Fruit fly (Drosophila melanogaster) whole organism, embryonic: ENCODE results near the gene Atac2.

ENCODE experiments used
- Bgb ChIP-seq: fragments of 200-800 bp; sonication (Bioruptor generic); IDR thresholded peaks from 2 replicates; pipeline ENCODE4 v1.3.6; 2022; ENCODE audit warnings: missing biosample characterization, missing genetic modification characterization; ENCODE audit not compliant: partially characterized antibody
- BtbVII ChIP-seq: fragments of 200-800 bp; sonication (Bioruptor generic); optimal IDR thresholded peaks from 3 replicates; lab custom pipeline; 2017; ENCODE audit warnings: missing biosample characterization, mild to moderate bottlenecking, missing genetic modification characterization
- Bteb2 ChIP-seq: fragments of 200-800 bp; sonication (Bioruptor generic); optimal IDR thresholded peaks from 2 replicates; lab custom pipeline; 2016; ENCODE audit warnings: missing biosample characterization, missing genetic modification characterization
- CG10979 ChIP-seq: fragments of 200-800 bp; sonication (Bioruptor generic); optimal IDR thresholded peaks from 2 replicates; lab custom pipeline; 2018; ENCODE audit warnings: missing biosample characterization, mild to moderate bottlenecking, missing genetic modification characterization, moderate library complexity
- CG11456 ChIP-seq: fragments of 200-800 bp; sonication (Bioruptor generic); IDR thresholded peaks from 3 replicates; pipeline ENCODE4 v1.3.6; 2022; ENCODE audit warnings: missing biosample characterization, missing genetic modification characterization
- CG12071 ChIP-seq: fragments of 200-800 bp; sonication (Bioruptor generic); optimal IDR thresholded peaks from 3 replicates; lab custom pipeline; 2018; ENCODE audit warnings: missing biosample characterization, mild to moderate bottlenecking, missing genetic modification characterization
- CG12769 ChIP-seq: fragments of 200-800 bp; sonication (Bioruptor generic); optimal IDR thresholded peaks from 2 replicates; lab custom pipeline; 2019; ENCODE audit warnings: missing biosample characterization, mild to moderate bottlenecking, missing genetic modification characterization, moderate library complexity
- CG12942 ChIP-seq: fragments of 200-800 bp; sonication (Bioruptor generic); optimal IDR thresholded peaks from 3 replicates; lab custom pipeline; 2016; ENCODE audit warnings: missing biosample characterization, missing genetic modification characterization
- CG14441 ChIP-seq: fragments of 200-800 bp; sonication (Bioruptor generic); IDR thresholded peaks from 2 replicates; pipeline ENCODE4 v1.3.6; 2022; ENCODE audit warnings: missing biosample characterization, missing genetic modification characterization
- CG16813 ChIP-seq: fragments of 200-800 bp; sonication (Bioruptor generic); IDR thresholded peaks from 3 replicates; pipeline ENCODE4 v1.3.6; 2022; ENCODE audit warnings: missing biosample characterization, missing genetic modification characterization; ENCODE audit not compliant: partially characterized antibody
- CG17328 ChIP-seq: fragments of 200-800 bp; sonication (Bioruptor generic); IDR thresholded peaks from 2 replicates; pipeline ENCODE4 v1.3.6; 2022; ENCODE audit warnings: missing biosample characterization, missing genetic modification characterization
- CG17802 ChIP-seq: fragments of 200-800 bp; sonication (Bioruptor generic); optimal IDR thresholded peaks from 2 replicates; lab custom pipeline; 2018; ENCODE audit warnings: missing biosample characterization, mild to moderate bottlenecking, missing genetic modification characterization, moderate library complexity
- CG18619 ChIP-seq: fragments of 200-800 bp; sonication (Bioruptor generic); optimal IDR thresholded peaks from 3 replicates; lab custom pipeline; 2017; ENCODE audit warnings: missing biosample characterization, mild to moderate bottlenecking, missing genetic modification characterization
- CG2889 ChIP-seq: fragments of 200-800 bp; sonication (Bioruptor generic); IDR thresholded peaks from 3 replicates; pipeline ENCODE4 v1.3.6; 2022; ENCODE audit warnings: missing biosample characterization, missing genetic modification characterization
- CG30020 ChIP-seq: fragments of 200-800 bp; optimal IDR thresholded peaks from 2 replicates; lab custom pipeline; 2019; ENCODE audit warnings: missing biosample characterization, mild to moderate bottlenecking, missing genetic modification characterization, moderate library complexity
- CG3163 ChIP-seq: fragments of 200-800 bp; sonication (Bioruptor generic); optimal IDR thresholded peaks from 3 replicates; lab custom pipeline; 2016; ENCODE audit warnings: missing biosample characterization, missing genetic modification characterization
- CG4360 ChIP-seq: fragments of 200-800 bp; sonication (Bioruptor generic); IDR thresholded peaks from 2 replicates; pipeline ENCODE4 v1.3.6; 2022; ENCODE audit warnings: missing biosample characterization, missing genetic modification characterization
- CG4820 ChIP-seq: fragments of 200-800 bp; sonication (Bioruptor generic); optimal IDR thresholded peaks from 3 replicates; lab custom pipeline; 2016; ENCODE audit warnings: missing biosample characterization, missing genetic modification characterization
- CG6654 ChIP-seq: fragments of 200-800 bp; sonication (Bioruptor generic); optimal IDR thresholded peaks from 2 replicates; lab custom pipeline; 2017; ENCODE audit warnings: missing biosample characterization, mild to moderate bottlenecking, missing genetic modification characterization
- CG6683 ChIP-seq: fragments of 200-800 bp; sonication (Bioruptor generic); optimal IDR thresholded peaks from 2 replicates; lab custom pipeline; 2017; ENCODE audit warnings: missing biosample characterization, mild to moderate bottlenecking, missing genetic modification characterization, missing genetic modification reagents
- Dp ChIP-seq: fragments of 200-800 bp; sonication (Bioruptor generic); optimal IDR thresholded peaks from 2 replicates; lab custom pipeline; 2018; ENCODE audit warnings: missing biosample characterization, mild to moderate bottlenecking, missing genetic modification characterization, moderate library complexity
- E2f1 ChIP-seq: fragments of 200-800 bp; sonication (Bioruptor generic); IDR thresholded peaks from 2 replicates; pipeline ENCODE4 v1.3.6; 2022; ENCODE audit warnings: missing biosample characterization, missing genetic modification characterization
- Hsf ChIP-seq: fragments of 200-800 bp; sonication (Bioruptor generic); optimal IDR thresholded peaks from 3 replicates; lab custom pipeline; 2016; ENCODE audit warnings: missing biosample characterization, missing genetic modification characterization
- Oli ChIP-seq: fragments of 200-800 bp; sonication (Bioruptor generic); optimal IDR thresholded peaks from 2 replicates; lab custom pipeline; 2018; ENCODE audit warnings: missing biosample characterization, mild to moderate bottlenecking, missing genetic modification characterization, moderate library complexity
- Six4 ChIP-seq: fragments of 200-800 bp; sonication (Bioruptor generic); optimal IDR thresholded peaks from 2 replicates; lab custom pipeline; 2016; ENCODE audit warnings: missing biosample characterization, missing genetic modification characterization
- TFAM ChIP-seq: fragments of 200-800 bp; sonication (Bioruptor generic); optimal IDR thresholded peaks from 2 replicates; lab custom pipeline; 2017; ENCODE audit warnings: missing biosample characterization, missing genetic modification characterization, inconsistent platforms
- bbx ChIP-seq: fragments of 200-800 bp; sonication (Bioruptor generic); IDR thresholded peaks from 2 replicates; pipeline ENCODE4 v1.3.6; 2022; ENCODE audit warnings: missing biosample characterization, missing genetic modification characterization; ENCODE audit not compliant: partially characterized antibody
- cad ChIP-seq: fragments of >200 bp; optimal IDR thresholded peaks from 2 replicates; lab custom pipeline; 2017; ENCODE audit warnings: missing biosample characterization, missing genetic modification characterization
- dm ChIP-seq: fragments of 200-800 bp; sonication (Bioruptor generic); optimal IDR thresholded peaks from 3 replicates; lab custom pipeline; 2016; ENCODE audit warnings: missing biosample characterization, missing genetic modification characterization
- en ChIP-seq: fragments of 200-800 bp; sonication (Bioruptor generic); optimal IDR thresholded peaks from 2 replicates; lab custom pipeline; 2016; ENCODE audit warnings: missing biosample characterization, missing genetic modification characterization
- exex ChIP-seq: fragments of 200-800 bp; sonication (Bioruptor generic); optimal IDR thresholded peaks from 4 replicates; lab custom pipeline; 2018; ENCODE audit warnings: missing biosample characterization, mild to moderate bottlenecking, missing genetic modification characterization, moderate library complexity
- gce ChIP-seq: fragments of 200-800 bp; sonication (Bioruptor generic); IDR thresholded peaks from 3 replicates; pipeline ENCODE4 v1.3.6; 2022; ENCODE audit warnings: missing biosample characterization, missing genetic modification characterization
- gfzf ChIP-seq: fragments of 200-800 bp; sonication (Bioruptor generic); optimal IDR thresholded peaks from 2 replicates; lab custom pipeline; 2016; ENCODE audit warnings: missing biosample characterization, mild to moderate bottlenecking, missing genetic modification characterization, moderate library complexity
- hb ChIP-seq: fragments of 200-800 bp; sonication (Bioruptor generic); IDR thresholded peaks from 3 replicates; pipeline ENCODE4 v1.3.6; 2022; ENCODE audit warnings: missing biosample characterization, missing genetic modification characterization; ENCODE audit not compliant: partially characterized antibody
- her ChIP-seq: fragments of 200-800 bp; sonication (Bioruptor generic); optimal IDR thresholded peaks from 2 replicates; lab custom pipeline; 2016; ENCODE audit warnings: missing biosample characterization, missing genetic modification characterization
- ind ChIP-seq: fragments of 200-800 bp; sonication (Bioruptor generic); optimal IDR thresholded peaks from 3 replicates; lab custom pipeline; 2016; ENCODE audit warnings: missing biosample characterization, missing genetic modification characterization
- lola ChIP-seq, 3 experiments: fragments of >200 bp in 2 of 3; fragments of 200-800 bp in 1 of 3; sonication (Bioruptor generic) in 1 of 3; optimal IDR thresholded peaks; 2 replicates each; lab custom pipeline; 2017 to 2019; ENCODE audit warnings: missing biosample characterization in 3 of 3, missing genetic modification characterization in 3 of 3, mild to moderate bottlenecking in 1 of 3, moderate library complexity in 1 of 3
- lov ChIP-seq, 2 experiments: fragments of 200-800 bp in 1 of 2; fragments of >200 bp in 1 of 2; sonication (Bioruptor generic) in 1 of 2; IDR thresholded peaks in 1 of 2; optimal IDR thresholded peaks in 1 of 2; 2 replicates in 1 of 2; 3 replicates in 1 of 2; pipeline versions ENCODE4 v1.3.6 to Lab custom; 2017 to 2022; ENCODE audit warnings: missing biosample characterization in 1 of 2, missing genetic modification characterization in 1 of 2
- mirr ChIP-seq: fragments of 200-800 bp; sonication (Bioruptor generic); optimal IDR thresholded peaks from 3 replicates; lab custom pipeline; 2018; ENCODE audit warnings: missing biosample characterization, mild to moderate bottlenecking, missing genetic modification characterization
- mld ChIP-seq: fragments of 200-800 bp; sonication (Bioruptor generic); IDR thresholded peaks from 3 replicates; pipeline ENCODE4 v1.3.6; 2022; ENCODE audit warnings: missing biosample characterization, missing genetic modification characterization; ENCODE audit not compliant: partially characterized antibody
- prd ChIP-seq, 3 experiments: fragments of >200 bp in 2 of 3; fragments of 200-800 bp in 1 of 3; sonication (Bioruptor generic) in 1 of 3; optimal IDR thresholded peaks in 2 of 3; IDR thresholded peaks in 1 of 3; 2 replicates in 2 of 3; 3 replicates in 1 of 3; pipeline versions ENCODE4 v1.3.6 to Lab custom; 2017 to 2022; ENCODE audit warnings: missing biosample characterization in 1 of 3, missing genetic modification characterization in 1 of 3
- pzg ChIP-seq: fragments of 200-800 bp; sonication (Bioruptor generic); optimal IDR thresholded peaks from 3 replicates; lab custom pipeline; 2018; ENCODE audit warnings: missing biosample characterization, mild to moderate bottlenecking, missing genetic modification characterization, moderate library complexity
- sima ChIP-seq: fragments of 200-800 bp; sonication (Bioruptor generic); optimal IDR thresholded peaks from 2 replicates; lab custom pipeline; 2016; ENCODE audit warnings: missing biosample characterization, missing genetic modification characterization
- trh ChIP-seq: fragments of 200-800 bp; sonication (Bioruptor generic); optimal IDR thresholded peaks from 2 replicates; lab custom pipeline; 2016; ENCODE audit warnings: missing biosample characterization, missing genetic modification characterization
- usp ChIP-seq: fragments of >200 bp; optimal IDR thresholded peaks from 2 replicates; lab custom pipeline; 2017; ENCODE audit warnings: missing biosample characterization, missing genetic modification characterization
- zen2 ChIP-seq: fragments of 200-800 bp; sonication (Bioruptor generic); IDR thresholded peaks from 3 replicates; pipeline ENCODE4 v1.3.6; 2022; ENCODE audit warnings: missing biosample characterization, missing genetic modification characterization; ENCODE audit not compliant: partially characterized antibody

The Atac2 gene

dm6 chr2L:18606642-18607041 lies 5.4 kb downstream of the Atac2 start, which contains the start of gene CG10333 (continued):
- TF ChIP-seq zen2 (GFP tag; lab: Robert Waterston, UW) (no peak), lola (GFP tag; optimal IDR thresholded peaks at IDR 0.05; lab: Kevin White, UChicago) (no peak), E2f1 (GFP tag; lab: Robert Waterston, UW) (no peak), gfzf (peak; percentile 71), prd (optimal IDR thresholded peaks at IDR 0.05; lab: Kevin White, UChicago) (no peak), prd (GFP tag; IDR thresholded peaks at IDR 0.05; lab: Robert Waterston, UW) (no peak), Bgb (GFP tag; lab: Robert Waterston, UW) (no peak; the same call in 1 of the 2 replicates)

- no peak for TF ChIP-seq CG4360
- TF ChIP-seq mirr: peak; percentile 92
- TF ChIP-seq exex: peak; percentile 98
- no peak for TF ChIP-seq CG4820 (GFP tag; lab: Kevin White, UChicago)
Observed at dm6 chr2L:18605549-18605948, 6.5 kb downstream of the Atac2 start, which contains the start of gene CG31789. CG31789 (plus strand) TSS chr2L:18605928.

- TF ChIP-seq cad (GFP tag; lab: Kevin White, UChicago) (no peak), mld (GFP tag; lab: Robert Waterston, UW) (no peak), gce (peak; percentile 93), Six4 (GFP tag; lab: Kevin White, UChicago) (peak; percentile 95), CG12769 (peak; percentile 99), CG3163 (GFP tag; lab: Kevin White, UChicago) (peak; percentile 87), bbx (GFP tag; lab: Robert Waterston, UW) (no peak), lov (optimal IDR thresholded peaks at IDR 0.05; lab: Kevin White, UChicago) (no peak), lov (GFP tag; IDR thresholded peaks at IDR 0.05; lab: Robert Waterston, UW) (peak; percentile 94), TFAM (peak; percentile 84), CG30020 (tag; lab: Kevin White, UChicago) (peak; percentile 89), her (GFP tag; lab: Kevin White, UChicago) (peak; percentile 96), trh (GFP tag; lab: Kevin White, UChicago) (peak; percentile 96), ind (GFP tag; lab: Kevin White, UChicago) (peak; percentile 98), CG12942 (GFP tag; lab: Kevin White, UChicago) (peak; percentile 97), BtbVII (GFP tag; lab: Kevin White, UChicago) (peak; percentile 98), pzg (GFP tag; lab: Kevin White, UChicago) (peak; percentile 59), CG12071 (peak; percentile 97), hb (no peak), Bteb2 (GFP tag; lab: Kevin White, UChicago) (peak; percentile 98), CG11456 (GFP tag; lab: Robert Waterston, UW) (peak; percentile 98), CG6654 (peak; percentile 89), CG6683 (GFP tag; lab: Kevin White, UChicago) (peak; percentile 92), CG2889 (peak; percentile 97), en (GFP tag; lab: Kevin White, UChicago) (peak; percentile 97), Oli (tag; lab: Kevin White, UChicago) (peak; percentile 98), CG17802 (peak; percentile 86), CG10979 (tag; lab: Kevin White, UChicago) (peak; percentile 96), CG14441 (GFP tag; lab: Robert Waterston, UW) (peak; percentile 97), CG17328 (peak; percentile 96), Dp (peak; percentile 42), CG18619 (GFP tag; lab: Kevin White, UChicago) (peak; percentile 98), usp (GFP tag; lab: Kevin White, UChicago) (no peak), Hsf (GFP tag; lab: Kevin White, UChicago) (peak; percentile 99), dm (GFP tag; lab: Kevin White, UChicago) (peak; percentile 95), CG16813 (GFP tag; lab: Robert Waterston, UW) (0 out of 3 replicates have a peak, but pooled peaks have one; percentile 43), sima (GFP tag; lab: Kevin White, UChicago) (peak; percentile 87)
Observed at dm6 chr2L:18604986-18605385, 7.1 kb downstream of the Atac2 start, which contains the start of gene CG10413. CG10413 (minus strand) TSS chr2L:18605249.
